Worm (Caenorhabditis elegans) whole organism, midembryonic: Measurements from ENCODE around the gene Y43E12A.3.

Source experiments
- med-1 ChIP-seq: sonication (generic microtip); optimal IDR thresholded peaks from 2 replicates; lab custom pipeline; 2017; ENCODE audit warnings: missing genetic modification characterization, mild to moderate bottlenecking, missing compliant biosample characterization, antibody characterized with exemption, missing genetic modification reagents; ENCODE audit not compliant: insufficient read depth
- ztf-29 ChIP-seq: fragments of 200-800 bp; sonication (Bioruptor generic); IDR thresholded peaks from 2 replicates; pipeline ENCODE4 v1.3.6; 2022; ENCODE audit warnings: missing genetic modification reagents, missing genetic modification characterization, missing compliant biosample characterization

DNA sequence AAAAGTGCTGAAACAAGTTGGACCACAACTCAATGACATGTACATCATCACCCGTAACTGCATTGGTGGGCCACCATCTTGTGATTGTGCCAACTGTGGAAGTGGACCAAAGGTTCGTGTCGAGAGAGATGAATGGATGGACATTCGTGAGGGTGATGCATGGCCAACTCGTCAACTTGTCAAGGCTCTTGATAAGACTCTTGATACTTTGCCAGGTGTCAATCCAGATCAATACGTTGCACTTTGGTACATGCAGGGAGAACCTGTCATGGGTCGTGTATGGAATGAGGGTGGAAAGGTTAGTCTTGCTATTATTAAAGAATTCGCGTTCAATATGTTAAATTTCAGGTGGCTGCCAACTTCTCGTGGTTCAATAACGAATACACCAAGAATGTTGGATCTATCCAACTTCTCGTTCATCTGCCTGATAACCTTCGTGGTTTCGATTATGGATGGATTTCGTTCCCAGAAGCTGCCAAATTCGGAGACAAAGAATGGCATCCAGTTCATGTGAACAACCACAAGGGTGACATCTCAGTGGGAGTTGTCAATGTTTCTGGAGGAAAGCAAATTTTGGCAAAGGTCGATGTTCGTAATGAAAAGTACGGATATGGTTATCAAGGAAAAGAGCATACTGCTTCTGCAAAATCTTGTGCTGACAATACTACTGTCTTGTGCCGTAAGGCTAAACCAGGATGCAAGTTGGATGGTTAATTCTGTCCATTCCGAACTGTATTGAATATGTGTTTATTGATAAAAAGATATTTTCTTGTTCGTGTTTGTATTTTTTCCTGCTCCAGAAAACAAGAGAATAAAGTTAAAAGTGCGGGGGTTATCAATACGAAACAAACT, 37.1 kb upstream of the Y43E12A.3 start:
- no peak for TF ChIP-seq med-1 (GFP tag; lab: Kevin White, UChicago)
- TF ChIP-seq ztf-29 (GFP tag; lab: Robert Waterston, UW), result no peak
